Fruit fly (Drosophila melanogaster) whole organism, wandering third instar larva: ENCODE data around the gene CG17549.

Experiments
- Abd-B ChIP-seq: fragments of >200 bp; optimal IDR thresholded peaks from 2 replicates; lab custom pipeline; 2017; ENCODE audit warnings: missing biosample characterization, missing genetic modification characterization
- Dfd ChIP-seq: fragments of >200 bp; optimal IDR thresholded peaks from 2 replicates; lab custom pipeline; 2017; ENCODE audit warnings: missing biosample characterization, missing genetic modification characterization
- Dif ChIP-seq: fragments of 200-275, 200-300 bp; sonication (Bioruptor generic); optimal IDR thresholded peaks from 2 replicates; lab custom pipeline; 2018; ENCODE audit warnings: missing biosample characterization, missing genetic modification characterization; ENCODE audit not compliant: partially characterized antibody
- Jra ChIP-seq: sonication (Bioruptor generic); optimal IDR thresholded peaks from 2 replicates; lab custom pipeline; 2016; ENCODE audit warnings: missing biosample characterization, missing genetic modification characterization
- jim ChIP-seq: fragments of 175-275, 200-325 bp; sonication (Bioruptor generic); optimal IDR thresholded peaks from 2 replicates; lab custom pipeline; 2016; ENCODE audit warnings: missing biosample characterization, mild to moderate bottlenecking, missing genetic modification characterization
- usp ChIP-seq: fragments of >200 bp; optimal IDR thresholded peaks from 2 replicates; lab custom pipeline; 2017; ENCODE audit warnings: missing biosample characterization, missing genetic modification characterization

- TF ChIP-seq Abd-B (GFP tag; lab: Kevin White, UChicago): no peak
- no peak for TF ChIP-seq Dfd (GFP tag; lab: Kevin White, UChicago)
- TF ChIP-seq jim (GFP tag; lab: Kevin White, UChicago): no peak
- TF ChIP-seq Dif (GFP tag; lab: Kevin White, UChicago): no peak
- no peak for TF ChIP-seq usp (GFP tag; lab: Kevin White, UChicago)
- TF ChIP-seq Jra: no peak
These were observed 909 bp downstream of the CG17549 start for dm6 chr2L:19388966-19389365.
